Fruit fly (Drosophila melanogaster) whole organism, embryonic: Measurements from ENCODE around the gene bero.
A peak's percentile ranks its signal among the peaks of the same experiment; 100 is the strongest.

Experiments used
- B-H2 ChIP-seq: fragments of 200-800 bp; sonication (Bioruptor generic); optimal IDR thresholded peaks from 2 replicates; lab custom pipeline; 2018; ENCODE audit warnings: missing biosample characterization, mild to moderate bottlenecking, missing genetic modification characterization
- BEAF-32 ChIP-seq: fragments of 200-800 bp; sonication (Bioruptor generic); optimal IDR thresholded peaks from 3 replicates; lab custom pipeline; 2017; ENCODE audit warnings: missing biosample characterization, missing genetic modification characterization, mild to moderate bottlenecking, moderate library complexity, missing genetic modification reagents
- CG10267 ChIP-seq: fragments of 200-800 bp; sonication (Bioruptor generic); optimal IDR thresholded peaks from 2 replicates; lab custom pipeline; 2018; ENCODE audit warnings: missing biosample characterization, mild to moderate bottlenecking, missing genetic modification characterization, moderate library complexity
- CG10462 ChIP-seq: fragments of 200-800 bp; sonication (Bioruptor generic); optimal IDR thresholded peaks from 2 replicates; lab custom pipeline; 2016; ENCODE audit warnings: missing biosample characterization, missing genetic modification characterization
- CG13424 ChIP-seq: fragments of 200-800 bp; sonication (Bioruptor generic); optimal IDR thresholded peaks from 2 replicates; lab custom pipeline; 2019; ENCODE audit warnings: missing biosample characterization, mild to moderate bottlenecking, missing genetic modification characterization, moderate library complexity
- CG17328 ChIP-seq: fragments of 200-800 bp; sonication (Bioruptor generic); IDR thresholded peaks from 2 replicates; pipeline ENCODE4 v1.3.6; 2022; ENCODE audit warnings: missing biosample characterization, missing genetic modification characterization
- CG17568 ChIP-seq: fragments of 200-800 bp; sonication (Bioruptor generic); optimal IDR thresholded peaks from 2 replicates; lab custom pipeline; 2018; ENCODE audit warnings: missing biosample characterization, mild to moderate bottlenecking, missing genetic modification characterization, moderate library complexity
- CG17612 ChIP-seq: fragments of 200-800 bp; sonication (Bioruptor generic); IDR thresholded peaks from 2 replicates; pipeline ENCODE4 v1.3.6; 2022; ENCODE audit warnings: missing biosample characterization, missing genetic modification characterization
- CG17802 ChIP-seq: fragments of 200-800 bp; sonication (Bioruptor generic); optimal IDR thresholded peaks from 2 replicates; lab custom pipeline; 2018; ENCODE audit warnings: missing biosample characterization, mild to moderate bottlenecking, missing genetic modification characterization, moderate library complexity
- CG2129 ChIP-seq: fragments of 200-800 bp; sonication (Bioruptor generic); IDR thresholded peaks from 2 replicates; pipeline ENCODE4 v1.3.6; 2022; ENCODE audit warnings: missing biosample characterization, missing genetic modification characterization; ENCODE audit not compliant: partially characterized antibody
- CG2199 ChIP-seq: fragments of 200-800 bp; sonication (Bioruptor generic); IDR thresholded peaks from 3 replicates; pipeline ENCODE4 v1.3.6; 2022; ENCODE audit warnings: missing biosample characterization, missing genetic modification characterization
- CG2712 ChIP-seq: fragments of 200-800 bp; optimal IDR thresholded peaks from 3 replicates; lab custom pipeline; 2019; ENCODE audit warnings: missing biosample characterization, mild to moderate bottlenecking, missing genetic modification characterization, moderate library complexity
- CG3065 ChIP-seq: fragments of 200-800 bp; sonication (Bioruptor generic); optimal IDR thresholded peaks from 2 replicates; lab custom pipeline; 2016; ENCODE audit warnings: missing biosample characterization, missing genetic modification characterization
- CG33213 ChIP-seq: fragments of 200-800 bp; sonication (Bioruptor generic); optimal IDR thresholded peaks from 3 replicates; lab custom pipeline; 2016; ENCODE audit warnings: missing biosample characterization, missing genetic modification characterization
- CG3407 ChIP-seq: fragments of 200-800 bp; sonication (Bioruptor generic); optimal IDR thresholded peaks from 2 replicates; lab custom pipeline; 2018; ENCODE audit warnings: missing biosample characterization, mild to moderate bottlenecking, missing genetic modification characterization
- CG34376 ChIP-seq: fragments of 200-800 bp; sonication (Bioruptor generic); optimal IDR thresholded peaks from 2 replicates; lab custom pipeline; 2018; ENCODE audit warnings: missing biosample characterization, mild to moderate bottlenecking, missing genetic modification characterization
- CG4328 ChIP-seq: fragments of 200-800 bp; sonication (Bioruptor generic); optimal IDR thresholded peaks from 3 replicates; lab custom pipeline; 2017; ENCODE audit warnings: missing biosample characterization, missing genetic modification reagents, missing genetic modification characterization
- CG8478 ChIP-seq: fragments of >200 bp; optimal IDR thresholded peaks from 2 replicates; lab custom pipeline; 2018
- CTCF ChIP-seq: fragments of 200-800 bp; sonication (Bioruptor generic); optimal IDR thresholded peaks from 2 replicates; lab custom pipeline; 2017; ENCODE audit warnings: missing biosample characterization, mild to moderate bottlenecking, missing genetic modification characterization, moderate library complexity
- D19B ChIP-seq: fragments of 200-800 bp; sonication (Bioruptor generic); optimal IDR thresholded peaks from 2 replicates; lab custom pipeline; 2017; ENCODE audit warnings: missing biosample characterization, mild to moderate bottlenecking, missing genetic modification characterization
- Deaf1 ChIP-seq: fragments of 200-800 bp; optimal IDR thresholded peaks from 3 replicates; lab custom pipeline; 2019; ENCODE audit warnings: missing biosample characterization, mild to moderate bottlenecking, missing genetic modification characterization, moderate library complexity
- Dip2 ChIP-seq: fragments of 200-800 bp; sonication (Bioruptor generic); IDR thresholded peaks from 2 replicates; pipeline ENCODE4 v1.3.6; 2022; ENCODE audit warnings: missing biosample characterization, missing genetic modification characterization
- Dp ChIP-seq: fragments of 200-800 bp; sonication (Bioruptor generic); optimal IDR thresholded peaks from 2 replicates; lab custom pipeline; 2018; ENCODE audit warnings: missing biosample characterization, mild to moderate bottlenecking, missing genetic modification characterization, moderate library complexity
- GATAe ChIP-seq: fragments of 200-800 bp; sonication (Bioruptor generic); conservative IDR thresholded peaks from 2 replicates; pipeline ENCODE4 v1.3.6; 2022; ENCODE audit warnings: missing biosample characterization, missing genetic modification characterization
- HmgZ ChIP-seq: fragments of 200-800 bp; sonication (Bioruptor generic); optimal IDR thresholded peaks from 2 replicates; lab custom pipeline; 2018; ENCODE audit warnings: missing biosample characterization, mild to moderate bottlenecking, missing genetic modification characterization
- Lim3 ChIP-seq: fragments of 200-800 bp; sonication (Bioruptor generic); IDR thresholded peaks from 2 replicates; pipeline ENCODE4 v1.3.6; 2022; ENCODE audit warnings: missing biosample characterization, missing genetic modification characterization
- Lpt ChIP-seq: fragments of >200 bp; optimal IDR thresholded peaks from 2 replicates; lab custom pipeline; 2018; ENCODE audit warnings: missing biosample characterization, missing genetic modification characterization
- MTF-1 ChIP-seq: fragments of 200-800 bp; sonication (Bioruptor generic); optimal IDR thresholded peaks from 2 replicates; lab custom pipeline; 2018; ENCODE audit warnings: missing biosample characterization, mild to moderate bottlenecking, missing genetic modification characterization, borderline replicate concordance
- Mad ChIP-seq: fragments of 200-800 bp; sonication (Bioruptor generic); optimal IDR thresholded peaks from 2 replicates; lab custom pipeline; 2016; ENCODE audit warnings: missing biosample characterization, missing genetic modification characterization
- NC2β ChIP-seq: fragments of 200-800 bp; sonication (Bioruptor generic); optimal IDR thresholded peaks from 2 replicates; lab custom pipeline; 2016; ENCODE audit warnings: missing biosample characterization, missing genetic modification characterization
- Nf-YA ChIP-seq: fragments of 200-800 bp; sonication (Bioruptor generic); IDR thresholded peaks from 2 replicates; pipeline ENCODE4 v1.3.6; 2022; ENCODE audit warnings: missing biosample characterization, missing genetic modification characterization
- Oaz ChIP-seq: fragments of 200-800 bp; sonication (Bioruptor generic); IDR thresholded peaks from 2 replicates; pipeline ENCODE4 v1.3.6; 2022; ENCODE audit warnings: missing biosample characterization, missing genetic modification characterization
- Sry-δ ChIP-seq: fragments of 200-800 bp; sonication (Bioruptor generic); optimal IDR thresholded peaks from 2 replicates; lab custom pipeline; 2016; ENCODE audit warnings: missing biosample characterization, missing genetic modification characterization
- TFAM ChIP-seq: fragments of 200-800 bp; sonication (Bioruptor generic); optimal IDR thresholded peaks from 2 replicates; lab custom pipeline; 2017; ENCODE audit warnings: missing biosample characterization, missing genetic modification characterization, inconsistent platforms
- Trl ChIP-seq, 3 experiments: fragments of >200 bp in 2 of 3; fragments of 200-800 bp in 1 of 3; sonication (Bioruptor generic) in 1 of 3; optimal IDR thresholded peaks; 2 replicates in 1 of 3; 3 replicates in 2 of 3; lab custom pipeline; 2016 to 2017; ENCODE audit warnings: missing biosample characterization in 1 of 3, missing genetic modification characterization in 1 of 3
- btn ChIP-seq: fragments of 200-800 bp; sonication (Bioruptor generic); optimal IDR thresholded peaks from 2 replicates; lab custom pipeline; 2016; ENCODE audit warnings: missing biosample characterization, missing genetic modification characterization
- esg ChIP-seq: fragments of 200-800 bp; sonication (Bioruptor generic); conservative IDR thresholded peaks from 2 replicates; pipeline ENCODE4 v1.3.6; 2022; ENCODE audit warnings: missing biosample characterization, missing genetic modification characterization
- hb ChIP-seq: fragments of 200-800 bp; sonication (Bioruptor generic); IDR thresholded peaks from 3 replicates; pipeline ENCODE4 v1.3.6; 2022; ENCODE audit warnings: missing biosample characterization, missing genetic modification characterization; ENCODE audit not compliant: partially characterized antibody
- her ChIP-seq: fragments of 200-800 bp; sonication (Bioruptor generic); optimal IDR thresholded peaks from 2 replicates; lab custom pipeline; 2016; ENCODE audit warnings: missing biosample characterization, missing genetic modification characterization
- insv ChIP-seq, 2 experiments: fragments of 200-800 bp; sonication (Bioruptor generic); optimal IDR thresholded peaks; 3 replicates each; lab custom pipeline; 2016 to 2018; ENCODE audit warnings: missing biosample characterization in 2 of 2, missing genetic modification characterization in 2 of 2
- jumu ChIP-seq: fragments of 200-800 bp; sonication (Bioruptor generic); optimal IDR thresholded peaks from 3 replicates; lab custom pipeline; 2016; ENCODE audit warnings: missing biosample characterization, missing genetic modification characterization
- nom ChIP-seq: fragments of 200-800 bp; sonication (Bioruptor generic); optimal IDR thresholded peaks from 2 replicates; lab custom pipeline; 2017; ENCODE audit warnings: missing biosample characterization, missing genetic modification characterization, mild to moderate bottlenecking, moderate library complexity, missing genetic modification reagents
- org-1 ChIP-seq: fragments of 200-800 bp; sonication (Bioruptor generic); optimal IDR thresholded peaks from 2 replicates; lab custom pipeline; 2017; ENCODE audit warnings: missing biosample characterization, missing genetic modification characterization
- scrt ChIP-seq: fragments of 200-800 bp; sonication (Bioruptor generic); optimal IDR thresholded peaks from 2 replicates; lab custom pipeline; 2018; ENCODE audit warnings: missing biosample characterization, mild to moderate bottlenecking, missing genetic modification characterization, moderate library complexity
- sd ChIP-seq: fragments of 200-800 bp; sonication (Bioruptor generic); optimal IDR thresholded peaks from 3 replicates; lab custom pipeline; 2018; ENCODE audit warnings: missing biosample characterization, mild to moderate bottlenecking, missing genetic modification characterization, moderate library complexity
- sug ChIP-seq: fragments of 200-800 bp; optimal IDR thresholded peaks from 2 replicates; lab custom pipeline; 2019; ENCODE audit warnings: missing biosample characterization, mild to moderate bottlenecking, missing genetic modification characterization, moderate library complexity
- tx ChIP-seq: fragments of 200-800 bp; sonication (Bioruptor generic); optimal IDR thresholded peaks from 2 replicates; lab custom pipeline; 2016; ENCODE audit warnings: missing biosample characterization, missing genetic modification characterization
- vvl ChIP-seq: fragments of 200-800 bp; sonication (Bioruptor generic); IDR thresholded peaks from 2 replicates; pipeline ENCODE4 v1.3.6; 2022; ENCODE audit warnings: missing biosample characterization, missing genetic modification characterization
- zfh1 ChIP-seq: fragments of 200-800 bp; sonication (Bioruptor generic); IDR thresholded peaks from 3 replicates; pipeline ENCODE4 v1.3.6; 2022; ENCODE audit warnings: missing biosample characterization, missing genetic modification characterization

bero gene

DNA sequence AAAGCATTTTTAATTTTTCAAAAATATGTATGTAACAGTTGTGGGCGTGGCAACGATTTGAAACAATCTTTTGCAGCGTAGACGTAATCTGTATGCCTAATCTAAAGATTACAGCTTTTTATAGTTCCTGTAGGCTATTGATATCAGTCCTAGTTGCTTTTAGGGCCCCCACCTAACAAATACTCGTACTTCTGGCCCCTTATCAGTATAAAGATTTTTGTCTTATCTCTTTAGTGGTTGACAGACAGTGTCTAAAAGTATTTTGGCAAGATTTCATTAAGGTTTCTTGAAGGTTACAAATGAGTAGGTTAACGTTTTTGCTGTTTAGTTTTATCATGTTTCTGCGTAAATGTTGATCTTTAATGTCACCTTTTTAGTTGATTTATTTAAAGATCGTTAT is 29.8 kb upstream of the bero start (continued):
- no peak for TF ChIP-seq CG33213 (GFP tag; lab: Kevin White, UChicago)
- peak; percentile 42; the same call in 1 of the 2 replicates for TF ChIP-seq GATAe (GFP tag; lab: Robert Waterston, UW)
- no peak for TF ChIP-seq CG10462 (GFP tag; lab: Kevin White, UChicago)
- TF ChIP-seq CG3065 = no peak
- TF ChIP-seq CG34376 (GFP tag; lab: Kevin White, UChicago) = peak; percentile 66
- TF ChIP-seq jumu = no peak
- no peak for TF ChIP-seq CG17568
- no peak for TF ChIP-seq CG8478 (lab: Kevin White, UChicago)
- TF ChIP-seq Lim3 (GFP tag; lab: Robert Waterston, UW) = no peak
- TF ChIP-seq zfh1 (GFP tag; lab: Robert Waterston, UW) = no peak
- no peak for TF ChIP-seq Dip2 (GFP tag; lab: Robert Waterston, UW)
- TF ChIP-seq Deaf1 (tag; lab: Kevin White, UChicago) = no peak
- no peak for TF ChIP-seq CG2712 (tag; lab: Kevin White, UChicago)
- no peak for TF ChIP-seq scrt (GFP tag; lab: Kevin White, UChicago)
- TF ChIP-seq Oaz = no peak
- no peak for TF ChIP-seq BEAF-32
- TF ChIP-seq org-1 (GFP tag; lab: Kevin White, UChicago) = no peak
- peak; percentile 33 for TF ChIP-seq sd (tag; lab: Kevin White, UChicago)
- TF ChIP-seq, all 482 proteins: peak for 10

DNA sequence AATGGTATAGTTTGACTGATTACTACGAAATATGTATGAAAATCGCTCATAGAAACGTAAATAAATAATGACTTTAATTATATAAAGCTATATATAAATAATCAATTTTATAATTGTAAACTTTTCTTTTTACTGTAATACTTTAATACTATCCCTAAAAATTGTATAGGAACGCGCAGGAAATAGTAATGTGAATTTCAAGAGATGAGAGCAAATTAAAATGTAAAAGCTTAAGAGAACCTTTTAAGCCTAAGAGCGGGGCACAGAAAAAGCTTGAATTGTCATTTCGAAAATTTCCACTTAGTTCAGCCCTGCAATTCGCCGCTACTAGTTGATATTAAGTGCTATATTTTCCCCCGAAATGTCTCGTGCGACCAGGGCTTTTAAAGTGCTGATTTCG is 29.2 kb upstream of the bero start, which contains the start of gene CG31673:
Gene CG31673 (plus strand): TSS at position 301 of the 400 bp plus-strand sequence.
- TF ChIP-seq btn (GFP tag; lab: Kevin White, UChicago) = no peak
- TF ChIP-seq CTCF (GFP tag; lab: Kevin White, UChicago) = no peak
- TF ChIP-seq Trl (optimal IDR thresholded peaks at IDR 0.05; lab: Kevin White, UChicago) = peak; percentile 38 to 63
- no peak for TF ChIP-seq Trl (GFP tag; optimal IDR thresholded peaks at IDR 0.05; lab: Kevin White, UChicago)

DNA sequence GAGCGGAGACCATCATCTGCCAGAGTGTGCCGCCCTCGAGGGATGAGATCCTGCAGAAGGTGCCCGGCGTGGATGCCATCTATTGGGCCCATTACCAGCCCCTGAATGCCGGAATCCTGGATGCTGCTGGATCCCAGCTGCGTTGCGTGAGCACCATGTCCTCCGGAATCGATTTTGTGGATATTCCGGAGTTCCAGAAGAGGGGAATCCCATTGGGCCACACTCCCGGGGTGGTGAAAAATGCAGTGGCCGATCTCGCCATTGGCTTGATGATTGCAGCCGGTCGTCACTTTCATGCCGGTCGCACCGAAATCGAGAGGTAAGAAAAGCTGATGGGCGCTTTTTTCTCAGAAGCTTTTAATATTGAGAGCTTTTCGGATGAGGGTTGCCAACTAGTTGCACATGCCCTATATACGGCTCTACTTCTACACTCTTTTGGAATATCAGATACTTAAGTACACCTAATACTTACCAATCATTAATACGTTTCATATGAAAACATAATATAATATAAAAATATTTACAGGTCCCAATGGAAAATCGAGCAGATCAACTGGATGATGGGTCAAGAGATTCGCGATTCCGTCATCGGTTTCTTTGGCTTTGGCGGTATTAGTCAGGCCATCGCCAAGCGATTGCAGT is 28.6 kb upstream of the bero start:
- TF ChIP-seq Nf-YA (GFP tag; lab: Robert Waterston, UW) (no peak), CG17328 (no peak), CG17802 (tag; lab: Kevin White, UChicago) (no peak), Sry-δ (GFP tag; lab: Kevin White, UChicago) (no peak), CG10267 (tag; lab: Kevin White, UChicago) (no peak), tx (no peak), nom (GFP tag; lab: Kevin White, UChicago) (no peak), CG17612 (GFP tag; lab: Robert Waterston, UW) (no peak), Lpt (no peak), CG2129 (GFP tag; lab: Robert Waterston, UW) (no peak), esg (no peak), CG4328 (GFP tag; lab: Kevin White, UChicago) (no peak), TFAM (GFP tag; lab: Kevin White, UChicago) (no peak), HmgZ (tag; lab: Kevin White, UChicago) (no peak), CG13424 (peak; percentile 30), insv (GFP tag; optimal IDR thresholded peaks at IDR 0.05; lab: Kevin White, UChicago) (no peak), her (GFP tag; lab: Kevin White, UChicago) (no peak), Mad (no peak), vvl (0 out of 2 replicates have a peak, but pooled peaks have one; percentile 33), D19B (GFP tag; lab: Kevin White, UChicago) (no peak), CG3407 (GFP tag; lab: Kevin White, UChicago) (no peak), hb (GFP tag; lab: Robert Waterston, UW) (no peak), B-H2 (GFP tag; lab: Kevin White, UChicago) (peak; percentile 45), Dp (GFP tag; lab: Kevin White, UChicago) (no peak), sug (tag; lab: Kevin White, UChicago) (peak; percentile 26), CG2199 (GFP tag; lab: Robert Waterston, UW) (no peak), NC2β (GFP tag; lab: Kevin White, UChicago) (no peak), MTF-1 (no peak)
